Worm (Caenorhabditis elegans) whole organism, L3 larva: Measurements from ENCODE around the gene lin-2.
A peak's percentile ranks its signal among the peaks of the same experiment; 100 is the strongest.

Experiments
- ZK546.5 ChIP-seq: sonication (generic microtip); optimal IDR thresholded peaks from 2 replicates; lab custom pipeline; 2017; ENCODE audit warnings: missing biosample characterization, missing genetic modification characterization
- ama-1 ChIP-seq: fragments of 150-350 bp; optimal IDR thresholded peaks from 2 replicates; lab custom pipeline; 2018
- ceh-82 ChIP-seq: fragments of 150-350 bp; optimal IDR thresholded peaks from 2 replicates; lab custom pipeline; 2014; ENCODE audit warnings: missing biosample characterization, missing genetic modification characterization
- ceh-9 ChIP-seq: sonication (generic microtip); optimal IDR thresholded peaks from 2 replicates; lab custom pipeline; 2018; ENCODE audit warnings: missing biosample characterization, missing genetic modification characterization
- daf-12 ChIP-seq: fragments of 150-350 bp; optimal IDR thresholded peaks from 2 replicates; lab custom pipeline; 2014; ENCODE audit warnings: missing biosample characterization, missing genetic modification reagents, missing genetic modification characterization
- egl-27 ChIP-seq: sonication (generic microtip); optimal IDR thresholded peaks from 4 replicates; lab custom pipeline; 2017; ENCODE audit warnings: missing biosample characterization, missing genetic modification reagents, missing genetic modification characterization
- egl-5 ChIP-seq: fragments of 150-350 bp; optimal IDR thresholded peaks from 2 replicates; lab custom pipeline; 2017; ENCODE audit warnings: missing biosample characterization, missing genetic modification reagents, missing genetic modification characterization, inconsistent platforms
- elt-2 ChIP-seq: sonication (generic microtip); optimal IDR thresholded peaks from 2 replicates; lab custom pipeline; 2016; ENCODE audit warnings: missing genetic modification reagents, mild to moderate bottlenecking, missing genetic modification characterization, missing compliant biosample characterization
- eor-1 ChIP-seq, 2 experiments: fragments of 150-350 bp; optimal IDR thresholded peaks; 2 replicates each; lab custom pipeline; 2014 to 2018; ENCODE audit warnings: missing biosample characterization in 2 of 2, missing genetic modification characterization in 2 of 2
- fkh-10 ChIP-seq: sonication (generic microtip); optimal IDR thresholded peaks from 2 replicates; lab custom pipeline; 2017; ENCODE audit warnings: missing biosample characterization, missing genetic modification reagents, missing genetic modification characterization
- fos-1 ChIP-seq: fragments of 150-350 bp; optimal IDR thresholded peaks from 2 replicates; lab custom pipeline; 2014; ENCODE audit warnings: missing biosample characterization, missing genetic modification characterization
- hmg-11 ChIP-seq: sonication (generic microtip); optimal IDR thresholded peaks from 2 replicates; lab custom pipeline; 2016; ENCODE audit warnings: missing genetic modification characterization, missing compliant biosample characterization
- lin-15B ChIP-seq: fragments of 150-350 bp; optimal IDR thresholded peaks from 2 replicates; lab custom pipeline; 2014; ENCODE audit warnings: missing biosample characterization, missing genetic modification characterization
- lin-39 ChIP-seq: fragments of 150-350 bp; optimal IDR thresholded peaks from 2 replicates; lab custom pipeline; 2018; ENCODE audit warnings: missing biosample characterization, missing genetic modification reagents, missing genetic modification characterization
- mml-1 ChIP-seq: fragments of 150-350 bp; sonication (generic microtip); optimal IDR thresholded peaks from 3 replicates; lab custom pipeline; 2014; ENCODE audit warnings: missing biosample characterization, missing genetic modification characterization
- nfya-1 ChIP-seq: sonication (generic microtip); optimal IDR thresholded peaks from 2 replicates; lab custom pipeline; 2017; ENCODE audit warnings: missing genetic modification characterization, mild to moderate bottlenecking, missing compliant biosample characterization, antibody characterized with exemption, moderate library complexity; ENCODE audit not compliant: insufficient read depth
- nhr-11 ChIP-seq: fragments of 150-350 bp; optimal IDR thresholded peaks from 2 replicates; lab custom pipeline; 2014; ENCODE audit warnings: missing biosample characterization, missing genetic modification characterization
- nhr-12 ChIP-seq: fragments of 150-350 bp; optimal IDR thresholded peaks from 2 replicates; lab custom pipeline; 2014; ENCODE audit warnings: missing biosample characterization, missing genetic modification characterization
- nhr-23 ChIP-seq: fragments of 150-350 bp; optimal IDR thresholded peaks from 2 replicates; lab custom pipeline; 2014; ENCODE audit warnings: missing biosample characterization, missing genetic modification reagents, missing genetic modification characterization
- nhr-237 ChIP-seq: fragments of 150-350 bp; optimal IDR thresholded peaks from 2 replicates; lab custom pipeline; 2014; ENCODE audit warnings: missing biosample characterization, missing genetic modification characterization
- nhr-43 ChIP-seq: sonication (generic microtip); optimal IDR thresholded peaks from 2 replicates; lab custom pipeline; 2016; ENCODE audit warnings: mild to moderate bottlenecking, missing genetic modification characterization, missing compliant biosample characterization; ENCODE audit not compliant: poor library complexity, severe bottlenecking
- pha-4 ChIP-seq: fragments of 150-350 bp; optimal IDR thresholded peaks from 2 replicates; lab custom pipeline; 2014; ENCODE audit warnings: missing biosample characterization, missing genetic modification reagents, missing genetic modification characterization
- pqm-1 ChIP-seq: fragments of 150-350 bp; optimal IDR thresholded peaks from 2 replicates; lab custom pipeline; 2017; ENCODE audit warnings: missing biosample characterization, missing genetic modification characterization, inconsistent platforms
- snpc-4 ChIP-seq: fragments of 150-350 bp; optimal IDR thresholded peaks from 2 replicates; lab custom pipeline; 2014; ENCODE audit warnings: missing biosample characterization, missing genetic modification characterization
- tbx-2 ChIP-seq: sonication (generic microtip); optimal IDR thresholded peaks from 2 replicates; lab custom pipeline; 2016; ENCODE audit warnings: mild to moderate bottlenecking, missing genetic modification characterization, missing compliant biosample characterization
- unc-39 ChIP-seq: sonication (generic microtip); optimal IDR thresholded peaks from 4 replicates; lab custom pipeline; 2017; ENCODE audit warnings: missing biosample characterization, missing genetic modification characterization
- unc-62 ChIP-seq: fragments of 150-350 bp; sonication (generic microtip); optimal IDR thresholded peaks from 4 replicates; lab custom pipeline; 2014; ENCODE audit warnings: missing biosample characterization, missing genetic modification reagents, missing genetic modification characterization
- ztf-11 ChIP-seq: fragments of 150-350 bp; optimal IDR thresholded peaks from 2 replicates; lab custom pipeline; 2014; ENCODE audit warnings: missing biosample characterization, missing genetic modification characterization

The lin-2 gene

ce11 chrX:12449262-12449942 is 35.6 kb upstream of the lin-2 start, which contains the start of gene T18D3.6:
T18D3.6 (plus strand) TSS chrX:12449892.
- TF ChIP-seq nhr-23 (tag; lab: Kevin White, UChicago): no peak
- TF ChIP-seq elt-2 (tag; lab: Kevin White, UChicago): peak; percentile 22
- peak; percentile 31 for TF ChIP-seq lin-15B (tag; lab: Kevin White, UChicago)
- TF ChIP-seq nfya-1 (tag; lab: Kevin White, UChicago): peak; percentile 34
- TF ChIP-seq mml-1: no peak
- TF ChIP-seq hmg-11 (tag; lab: Kevin White, UChicago): peak; percentile 52

ce11 chrX:12446572-12446971 is 32.7 kb upstream of the lin-2 start:
- TF ChIP-seq pqm-1 (tag; lab: Kevin White, UChicago): peak; percentile 17
- TF ChIP-seq daf-12: no peak
- peak; percentile 61 for TF ChIP-seq elt-2 (tag; lab: Kevin White, UChicago)

ce11 chrX:12444423-12444822 is 30.6 kb upstream of the lin-2 start:
- TF ChIP-seq nhr-43 (tag; lab: Kevin White, UChicago) (no peak), lin-15B (tag; lab: Kevin White, UChicago) (no peak), egl-27 (no peak), ama-1 (lab: Kevin White, UChicago) (no peak), daf-12 (no peak), tbx-2 (no peak), nhr-12 (tag; lab: Kevin White, UChicago) (no peak), ztf-11 (tag; lab: Kevin White, UChicago) (no peak), snpc-4 (tag; lab: Kevin White, UChicago) (no peak), unc-62 (GFP tag; lab: Kevin White, UChicago) (no peak), lin-39 (tag; lab: Kevin White, UChicago) (no peak), eor-1 (tag; optimal IDR thresholded peaks at IDR 0.05; lab: Kevin White, UChicago) (no peak), nhr-237 (tag; lab: Kevin White, UChicago) (no peak), fos-1 (tag; lab: Kevin White, UChicago) (no peak), unc-39 (tag; lab: Kevin White, UChicago) (no peak), ZK546.5 (tag; lab: Kevin White, UChicago) (no peak)

ce11 chrX:12439998-12440722 is 26.3 kb upstream of the lin-2 start:
- TF ChIP-seq ceh-9 (tag; lab: Kevin White, UChicago): no peak
- TF ChIP-seq nhr-11 (tag; lab: Kevin White, UChicago): no peak
- TF ChIP-seq lin-39 (tag; lab: Kevin White, UChicago): peak; percentile 26
- TF ChIP-seq hmg-11 (tag; lab: Kevin White, UChicago): peak; percentile 10

- TF ChIP-seq ceh-82 (tag; lab: Kevin White, UChicago): no peak
- peak; percentile 87 for TF ChIP-seq egl-5 (tag; lab: Kevin White, UChicago)
These were observed 24.4 kb upstream of the lin-2 start for ce11 chrX:12438266-12438665.

ce11 chrX:12436486-12436885 is 22.6 kb upstream of the lin-2 start:
- TF ChIP-seq lin-39 (tag; lab: Kevin White, UChicago) (peak; percentile 30), fkh-10 (GFP tag; lab: Kevin White, UChicago) (no peak), pqm-1 (tag; lab: Kevin White, UChicago) (no peak), pha-4 (tag; lab: Kevin White, UChicago) (peak; percentile 51)
- TF ChIP-seq, all 47 proteins: peak for 2
